Worm (Caenorhabditis elegans): ENCODE results near the gene F21G4.3.

- TF ChIP-seq skn-1 (tag; optimal IDR thresholded peaks at IDR 0.05) (peak; percentile 66), nhr-77 (tag; optimal IDR thresholded peaks at IDR 0.05) (no peak), mdl-1 (tag; optimal IDR thresholded peaks at IDR 0.05) (no peak), ama-1 (optimal IDR thresholded peaks at IDR 0.05) (peak; percentile 50), fkh-10 (GFP tag; optimal IDR thresholded peaks at IDR 0.05) (no peak), lin-39 (tag; optimal IDR thresholded peaks at IDR 0.05) (peak; percentile 84), nhr-12 (tag; optimal IDR thresholded peaks at IDR 0.05) (no peak)
These were observed 37.4 kb downstream of the F21G4.3 start, which contains the start of gene tsp-21 for ce11 chrX:9932226-9932773.
